Worm (Caenorhabditis elegans): ENCODE results near the gene R09A1.3.

DNA sequence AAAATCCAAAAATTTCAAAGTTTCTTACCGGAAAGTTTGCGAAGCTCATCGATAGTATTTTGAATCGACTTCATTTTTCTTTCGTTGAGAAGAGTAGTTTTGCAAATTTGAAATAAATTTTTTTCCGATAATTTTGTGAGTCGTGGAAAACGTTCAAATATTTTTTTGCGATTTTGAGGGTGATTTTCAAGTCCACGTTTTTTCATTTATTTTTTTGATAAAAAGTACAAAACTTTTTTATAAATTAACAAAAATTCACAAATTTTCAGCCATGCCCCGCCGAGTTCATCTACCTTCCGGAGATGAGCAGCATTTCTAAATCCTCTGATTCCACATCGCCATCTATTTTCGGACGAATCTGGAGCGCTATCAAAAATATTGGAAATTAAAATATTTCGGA is 40.6 kb upstream of the R09A1.3 start, which contains the start of gene K10C9.7:
- no peak for TF ChIP-seq ref-1 (GFP tag; conservative IDR thresholded peaks at IDR 0.05)
- no peak for TF ChIP-seq ztf-29 (GFP tag; IDR thresholded peaks at IDR 0.05)
- no peak for TF ChIP-seq cog-1 (tag; optimal IDR thresholded peaks at IDR 0.05)
- no peak for TF ChIP-seq flt-1 (GFP tag; IDR thresholded peaks at IDR 0.05)
- TF ChIP-seq T22C8.4 (GFP tag; IDR thresholded peaks at IDR 0.05): no peak

All from whole organism, midembryonic.